Fruit fly (Drosophila melanogaster) whole organism, embryonic: ENCODE data around the gene eIF3l.

Experiments used
- Atf3 ChIP-seq: fragments of 200-800 bp; sonication (Bioruptor generic); optimal IDR thresholded peaks from 3 replicates; lab custom pipeline; 2016; ENCODE audit warnings: missing biosample characterization, missing genetic modification characterization
- Awh ChIP-seq: fragments of 200-800 bp; sonication (Bioruptor generic); IDR thresholded peaks from 2 replicates; pipeline ENCODE4, ENCODE4 v1.3.6; 2022; ENCODE audit warnings: missing biosample characterization, missing genetic modification characterization
- Bgb ChIP-seq: fragments of 200-800 bp; sonication (Bioruptor generic); IDR thresholded peaks from 2 replicates; pipeline ENCODE4 v1.3.6; 2022; ENCODE audit warnings: missing biosample characterization, missing genetic modification characterization; ENCODE audit not compliant: partially characterized antibody
- C15 ChIP-seq: fragments of 200-800 bp; sonication (Bioruptor generic); IDR thresholded peaks from 3 replicates; pipeline ENCODE4 v1.3.6; 2022; ENCODE audit warnings: missing biosample characterization, missing genetic modification characterization
- CG11696 ChIP-seq: fragments of 200-800 bp; sonication (Bioruptor generic); IDR thresholded peaks from 2 replicates; pipeline ENCODE4 v1.3.6; 2022; ENCODE audit warnings: missing biosample characterization, missing genetic modification characterization
- CG12769 ChIP-seq: fragments of 200-800 bp; sonication (Bioruptor generic); optimal IDR thresholded peaks from 2 replicates; lab custom pipeline; 2019; ENCODE audit warnings: missing biosample characterization, mild to moderate bottlenecking, missing genetic modification characterization, moderate library complexity
- CG12942 ChIP-seq: fragments of 200-800 bp; sonication (Bioruptor generic); optimal IDR thresholded peaks from 3 replicates; lab custom pipeline; 2016; ENCODE audit warnings: missing biosample characterization, missing genetic modification characterization
- CG13287 ChIP-seq: fragments of 200-800 bp; sonication (Bioruptor generic); IDR thresholded peaks from 2 replicates; pipeline ENCODE4 v1.3.6; 2022; ENCODE audit warnings: missing biosample characterization, missing genetic modification characterization; ENCODE audit not compliant: partially characterized antibody
- CG13296 ChIP-seq: fragments of 200-800 bp; sonication (Bioruptor generic); optimal IDR thresholded peaks from 3 replicates; lab custom pipeline; 2018; ENCODE audit warnings: missing biosample characterization, mild to moderate bottlenecking, missing genetic modification characterization
- CG15479 ChIP-seq: fragments of 200-800 bp; sonication (Bioruptor generic); optimal IDR thresholded peaks from 3 replicates; lab custom pipeline; 2019; ENCODE audit warnings: missing biosample characterization, mild to moderate bottlenecking, missing genetic modification characterization, moderate library complexity
- CG16863 ChIP-seq: fragments of 200-800 bp; sonication (Bioruptor generic); optimal IDR thresholded peaks from 3 replicates; lab custom pipeline; 2016; ENCODE audit warnings: missing biosample characterization, missing genetic modification characterization
- CG18619 ChIP-seq: fragments of 200-800 bp; sonication (Bioruptor generic); optimal IDR thresholded peaks from 3 replicates; lab custom pipeline; 2017; ENCODE audit warnings: missing biosample characterization, mild to moderate bottlenecking, missing genetic modification characterization
- CG2120 ChIP-seq: fragments of 200-800 bp; sonication (Bioruptor generic); optimal IDR thresholded peaks from 3 replicates; lab custom pipeline; 2016; ENCODE audit warnings: missing biosample characterization, missing genetic modification characterization
- CG31388 ChIP-seq: fragments of 200-800 bp; sonication (Bioruptor generic); optimal IDR thresholded peaks from 2 replicates; lab custom pipeline; 2016; ENCODE audit warnings: missing biosample characterization, missing genetic modification characterization
- CG4617 ChIP-seq: fragments of 200-800 bp; sonication (Bioruptor generic); optimal IDR thresholded peaks from 3 replicates; lab custom pipeline; 2016; ENCODE audit warnings: missing biosample characterization, missing genetic modification characterization, borderline replicate concordance
- CG8089 ChIP-seq: fragments of 200-800 bp; sonication (Bioruptor generic); optimal IDR thresholded peaks from 3 replicates; lab custom pipeline; 2016; ENCODE audit warnings: missing biosample characterization, missing genetic modification characterization
- CG9215 ChIP-seq: fragments of 200-800 bp; sonication (Bioruptor generic); IDR thresholded peaks from 2 replicates; pipeline ENCODE4 v1.3.6; 2022; ENCODE audit warnings: missing biosample characterization, missing genetic modification characterization
- Dp ChIP-seq: fragments of 200-800 bp; sonication (Bioruptor generic); optimal IDR thresholded peaks from 2 replicates; lab custom pipeline; 2018; ENCODE audit warnings: missing biosample characterization, mild to moderate bottlenecking, missing genetic modification characterization, moderate library complexity
- E2f2 ChIP-seq: fragments of 200-800 bp; sonication (Bioruptor generic); IDR thresholded peaks from 2 replicates; pipeline ENCODE4 v1.3.6; 2022; ENCODE audit warnings: missing biosample characterization, missing genetic modification characterization
- Eip74EF ChIP-seq, 2 experiments: fragments of 200-800 bp in 1 of 2; fragments of >200 bp in 1 of 2; sonication (Bioruptor generic) in 1 of 2; optimal IDR thresholded peaks; 2 replicates each; lab custom pipeline; 2017 to 2019; ENCODE audit warnings: missing biosample characterization in 2 of 2, missing genetic modification characterization in 2 of 2, mild to moderate bottlenecking in 1 of 2, moderate library complexity in 1 of 2
- Fer2 ChIP-seq: fragments of 200-800 bp; sonication (Bioruptor generic); optimal IDR thresholded peaks from 2 replicates; lab custom pipeline; 2018; ENCODE audit warnings: missing biosample characterization, mild to moderate bottlenecking, missing genetic modification characterization, moderate library complexity
- Lim3 ChIP-seq: fragments of 200-800 bp; sonication (Bioruptor generic); IDR thresholded peaks from 2 replicates; pipeline ENCODE4 v1.3.6; 2022; ENCODE audit warnings: missing biosample characterization, missing genetic modification characterization
- Mad ChIP-seq: fragments of 200-800 bp; sonication (Bioruptor generic); optimal IDR thresholded peaks from 2 replicates; lab custom pipeline; 2016; ENCODE audit warnings: missing biosample characterization, missing genetic modification characterization
- Meics ChIP-seq: fragments of 200-800 bp; sonication (Bioruptor generic); optimal IDR thresholded peaks from 2 replicates; lab custom pipeline; 2017; ENCODE audit warnings: missing biosample characterization, mild to moderate bottlenecking, missing genetic modification characterization
- NfI ChIP-seq: fragments of 200-800 bp; sonication (Bioruptor generic); optimal IDR thresholded peaks from 3 replicates; lab custom pipeline; 2018; ENCODE audit warnings: missing biosample characterization, mild to moderate bottlenecking, missing genetic modification characterization, moderate library complexity
- YL-1 ChIP-seq: fragments of 200-800 bp; sonication (Bioruptor generic); optimal IDR thresholded peaks from 3 replicates; lab custom pipeline; 2017; ENCODE audit warnings: missing biosample characterization, mild to moderate bottlenecking, missing genetic modification characterization
- ab ChIP-seq: fragments of 200-800 bp; sonication (Bioruptor generic); optimal IDR thresholded peaks from 2 replicates; lab custom pipeline; 2016; ENCODE audit warnings: missing biosample characterization, missing genetic modification characterization
- ap ChIP-seq: fragments of 200-800 bp; sonication (Bioruptor generic); IDR thresholded peaks from 2 replicates; pipeline ENCODE4 v1.3.6; 2022; ENCODE audit warnings: missing biosample characterization, missing genetic modification characterization
- ash1 ChIP-seq: fragments of 200-800 bp; sonication (Bioruptor generic); optimal IDR thresholded peaks from 2 replicates; lab custom pipeline; 2018; ENCODE audit warnings: missing biosample characterization, mild to moderate bottlenecking, missing genetic modification characterization
- ci ChIP-seq: fragments of 200-800 bp; sonication (Bioruptor generic); IDR thresholded peaks from 3 replicates; pipeline ENCODE4 v1.3.6; 2022; ENCODE audit warnings: missing biosample characterization, missing genetic modification characterization
- en ChIP-seq: fragments of 200-800 bp; sonication (Bioruptor generic); optimal IDR thresholded peaks from 2 replicates; lab custom pipeline; 2016; ENCODE audit warnings: missing biosample characterization, missing genetic modification characterization
- esg ChIP-seq: fragments of 200-800 bp; sonication (Bioruptor generic); conservative IDR thresholded peaks from 2 replicates; pipeline ENCODE4 v1.3.6; 2022; ENCODE audit warnings: missing biosample characterization, missing genetic modification characterization
- exex ChIP-seq: fragments of 200-800 bp; sonication (Bioruptor generic); optimal IDR thresholded peaks from 4 replicates; lab custom pipeline; 2018; ENCODE audit warnings: missing biosample characterization, mild to moderate bottlenecking, missing genetic modification characterization, moderate library complexity
- fd102C ChIP-seq: fragments of 200-800 bp; sonication (Bioruptor generic); optimal IDR thresholded peaks from 2 replicates; lab custom pipeline; 2018; ENCODE audit warnings: missing biosample characterization, mild to moderate bottlenecking, missing genetic modification characterization, moderate library complexity
- gfzf ChIP-seq: fragments of 200-800 bp; sonication (Bioruptor generic); optimal IDR thresholded peaks from 2 replicates; lab custom pipeline; 2016; ENCODE audit warnings: missing biosample characterization, mild to moderate bottlenecking, missing genetic modification characterization, moderate library complexity
- her ChIP-seq: fragments of 200-800 bp; sonication (Bioruptor generic); optimal IDR thresholded peaks from 2 replicates; lab custom pipeline; 2016; ENCODE audit warnings: missing biosample characterization, missing genetic modification characterization
- insv ChIP-seq, 2 experiments: fragments of 200-800 bp; sonication (Bioruptor generic); optimal IDR thresholded peaks; 3 replicates each; lab custom pipeline; 2016 to 2018; ENCODE audit warnings: missing biosample characterization in 2 of 2, missing genetic modification characterization in 2 of 2
- inv ChIP-seq: fragments of 200-800 bp; sonication (Bioruptor generic); IDR thresholded peaks from 2 replicates; pipeline ENCODE4 v1.3.6; 2022; ENCODE audit warnings: missing biosample characterization, missing genetic modification characterization; ENCODE audit not compliant: partially characterized antibody
- kni ChIP-seq: fragments of 200-800 bp; sonication (Bioruptor generic); optimal IDR thresholded peaks from 3 replicates; lab custom pipeline; 2017; ENCODE audit warnings: mild to moderate bottlenecking, missing biosample characterization, missing genetic modification reagents, missing genetic modification characterization
- mirr ChIP-seq: fragments of 200-800 bp; sonication (Bioruptor generic); optimal IDR thresholded peaks from 3 replicates; lab custom pipeline; 2018; ENCODE audit warnings: missing biosample characterization, mild to moderate bottlenecking, missing genetic modification characterization
- nerfin-2 ChIP-seq: fragments of 200-800 bp; sonication (Bioruptor generic); IDR thresholded peaks from 2 replicates; pipeline ENCODE4 v1.3.6; 2022; ENCODE audit warnings: missing biosample characterization, missing genetic modification characterization; ENCODE audit not compliant: partially characterized antibody
- pb ChIP-seq: fragments of 200-800 bp; sonication (Bioruptor generic); optimal IDR thresholded peaks from 3 replicates; lab custom pipeline; 2016; ENCODE audit warnings: missing biosample characterization, missing genetic modification characterization
- pho ChIP-seq: fragments of 200-800 bp; sonication (Bioruptor generic); optimal IDR thresholded peaks from 2 replicates; lab custom pipeline; 2016; ENCODE audit warnings: missing biosample characterization, missing genetic modification characterization
- ro ChIP-seq: fragments of 200-800 bp; sonication (Bioruptor generic); IDR thresholded peaks from 2 replicates; pipeline ENCODE4 v1.3.6; 2022; ENCODE audit warnings: missing biosample characterization, missing genetic modification characterization
- sug ChIP-seq: fragments of 200-800 bp; optimal IDR thresholded peaks from 2 replicates; lab custom pipeline; 2019; ENCODE audit warnings: missing biosample characterization, mild to moderate bottlenecking, missing genetic modification characterization, moderate library complexity
- tgo ChIP-seq: fragments of 200-800 bp; sonication (Bioruptor generic); IDR thresholded peaks from 3 replicates; pipeline ENCODE4 v1.3.6; 2022; ENCODE audit warnings: missing biosample characterization, missing genetic modification characterization
- tin ChIP-seq: fragments of 200-800 bp; sonication (Bioruptor generic); optimal IDR thresholded peaks from 3 replicates; lab custom pipeline; 2016; ENCODE audit warnings: missing biosample characterization, missing genetic modification characterization
- ttk ChIP-seq: fragments of 200-800 bp; sonication (Bioruptor generic); IDR thresholded peaks from 2 replicates; pipeline ENCODE4 v2.1.2; 2022; ENCODE audit warnings: missing biosample characterization, missing genetic modification characterization
- usp ChIP-seq: fragments of >200 bp; optimal IDR thresholded peaks from 2 replicates; lab custom pipeline; 2017; ENCODE audit warnings: missing biosample characterization, missing genetic modification characterization
- yki ChIP-seq: fragments of >200 bp; optimal IDR thresholded peaks from 3 replicates; lab custom pipeline; 2018
- zf30C ChIP-seq: fragments of 200-800 bp; sonication (Bioruptor generic); optimal IDR thresholded peaks from 3 replicates; lab custom pipeline; 2018; ENCODE audit warnings: missing biosample characterization, mild to moderate bottlenecking, missing genetic modification characterization

The eIF3l gene

dm6 chr3L:12136630-12137029, 9.3 kb downstream of the eIF3l start, which contains the start of the genes CG5645 and Atg12 (continued):
- TF ChIP-seq ro (no peak), yki (lab: Kevin White, UChicago) (no peak), gfzf (GFP tag; lab: Kevin White, UChicago) (peak; percentile 1), pho (GFP tag; lab: Kevin White, UChicago) (no peak), zf30C (no peak), YL-1 (GFP tag; lab: Kevin White, UChicago) (peak; percentile 22), Atf3 (GFP tag; lab: Kevin White, UChicago) (no peak), CG4617 (peak; percentile 81), CG2120 (GFP tag; lab: Kevin White, UChicago) (peak; percentile 65), CG9215 (GFP tag; lab: Robert Waterston, UW) (peak; percentile 33; the same call in 1 of the 2 replicates), ci (GFP tag; lab: Robert Waterston, UW) (no peak), en (GFP tag; lab: Kevin White, UChicago) (no peak), CG12769 (tag; lab: Kevin White, UChicago) (no peak), C15 (GFP tag; lab: Robert Waterston, UW) (no peak), Mad (GFP tag; lab: Kevin White, UChicago) (no peak), exex (tag; lab: Kevin White, UChicago) (peak; percentile 63), CG11696 (GFP tag; lab: Robert Waterston, UW) (no peak), CG18619 (GFP tag; lab: Kevin White, UChicago) (no peak), CG13287 (GFP tag; lab: Robert Waterston, UW) (peak; percentile 93), ash1 (GFP tag; lab: Kevin White, UChicago) (no peak), Dp (peak; percentile 2), ttk (0 out of 2 replicates have a peak, but pooled peaks have one; percentile 10), Bgb (GFP tag; lab: Robert Waterston, UW) (peak; percentile 77), fd102C (GFP tag; lab: Kevin White, UChicago) (no peak), her (GFP tag; lab: Kevin White, UChicago) (no peak), CG13296 (GFP tag; lab: Kevin White, UChicago) (peak; percentile 84), tgo (GFP tag; lab: Robert Waterston, UW) (peak; percentile 65; the same call in 2 of the 3 replicates), CG12942 (GFP tag; lab: Kevin White, UChicago) (no peak), Fer2 (tag; lab: Kevin White, UChicago) (no peak), mirr (GFP tag; lab: Kevin White, UChicago) (no peak), ab (no peak), CG31388 (GFP tag; lab: Kevin White, UChicago) (peak; percentile 14), Awh (peak; percentile 53; the same call in 1 of the 2 replicates), pb (GFP tag; lab: Kevin White, UChicago) (no peak), CG15479 (GFP tag; lab: Kevin White, UChicago) (no peak), esg (GFP tag; lab: Robert Waterston, UW) (0 out of 2 replicates have a peak, but pooled peaks have one; percentile 19), CG16863 (GFP tag; lab: Kevin White, UChicago) (no peak), insv (GFP tag; optimal IDR thresholded peaks at IDR 0.05; lab: Kevin White, UChicago) (no peak), E2f2 (GFP tag; lab: Robert Waterston, UW) (peak; percentile 41; the same call in 1 of the 2 replicates), NfI (GFP tag; lab: Kevin White, UChicago) (peak; percentile 28), kni (GFP tag; lab: Kevin White, UChicago) (no peak), tin (peak; percentile 79), inv (GFP tag; lab: Robert Waterston, UW) (peak; percentile 79), Eip74EF (GFP tag; optimal IDR thresholded peaks at IDR 0.05; lab: Kevin White, UChicago) (no peak), Meics (peak; percentile 58), CG8089 (GFP tag; lab: Kevin White, UChicago) (no peak), ap (GFP tag; lab: Robert Waterston, UW) (no peak), Lim3 (no peak), sug (tag; lab: Kevin White, UChicago) (peak; percentile 64), usp (GFP tag; lab: Kevin White, UChicago) (no peak), nerfin-2 (GFP tag; lab: Robert Waterston, UW) (peak; percentile 56; the same call in 1 of the 2 replicates)
